Worm (Caenorhabditis elegans) whole organism, L4 larva: Measurements from ENCODE around the gene bbs-5.

Experiments
- D1046.2 ChIP-seq: fragments of 200-800 bp; sonication (Bioruptor generic); IDR thresholded peaks from 2 replicates; pipeline ENCODE4 v1.3.6; 2022; ENCODE audit warnings: missing genetic modification characterization, missing compliant biosample characterization
- F10B5.3 ChIP-seq: sonication (generic microtip); optimal IDR thresholded peaks from 2 replicates; lab custom pipeline; 2016; ENCODE audit warnings: mild to moderate bottlenecking, missing genetic modification characterization, missing compliant biosample characterization
- F26F4.8 ChIP-seq: fragments of 200-800 bp; sonication (Bioruptor generic); conservative IDR thresholded peaks from 2 replicates; pipeline ENCODE4 v1.3.6; 2022; ENCODE audit warnings: missing genetic modification characterization, missing compliant biosample characterization
- F37D6.2 ChIP-seq: sonication (generic microtip); optimal IDR thresholded peaks from 2 replicates; lab custom pipeline; 2016; ENCODE audit warnings: mild to moderate bottlenecking, missing genetic modification characterization, missing compliant biosample characterization
- F49E8.2 ChIP-seq: sonication (generic microtip); optimal IDR thresholded peaks from 2 replicates; lab custom pipeline; 2016; ENCODE audit warnings: missing compliant biosample characterization, mild to moderate bottlenecking, missing genetic modification characterization, borderline replicate concordance
- T26A8.4 ChIP-seq: fragments of 200-800 bp; sonication (Bioruptor generic); IDR thresholded peaks from 2 replicates; pipeline ENCODE4 v1.3.6; 2022; ENCODE audit warnings: missing genetic modification characterization, missing compliant biosample characterization
- Y105C5A.15 ChIP-seq: fragments of 200-800 bp; sonication (Bioruptor generic); IDR thresholded peaks from 2 replicates; pipeline ENCODE4 v1.3.6; 2022; ENCODE audit warnings: missing genetic modification characterization, missing compliant biosample characterization
- Y75B8A.6 ChIP-seq: fragments of 200-800 bp; sonication (Bioruptor generic); IDR thresholded peaks from 2 replicates; pipeline ENCODE4 v1.3.6; 2022; ENCODE audit warnings: missing genetic modification reagents, missing genetic modification characterization, missing compliant biosample characterization
- ZK337.2 ChIP-seq: fragments of 200-800 bp; sonication (Bioruptor generic); IDR thresholded peaks from 2 replicates; pipeline ENCODE4 v1.3.6; 2022; ENCODE audit warnings: missing genetic modification reagents, missing genetic modification characterization, missing compliant biosample characterization
- ZK546.5 ChIP-seq, 2 experiments: sonication (generic microtip); optimal IDR thresholded peaks; 2 replicates each; lab custom pipeline; 2017; ENCODE audit warnings: missing biosample characterization in 2 of 2, missing genetic modification characterization in 2 of 2
- aha-1 ChIP-seq: fragments of 150-350 bp; peaks from one replicate; lab custom pipeline; 2014; ENCODE audit warnings: missing biosample characterization, missing genetic modification characterization
- ama-1 ChIP-seq: fragments of 150-350 bp; optimal IDR thresholded peaks from 2 replicates; lab custom pipeline; 2014; ENCODE audit warnings: inconsistent platforms, mixed read lengths
- arid-1 ChIP-seq: fragments of 200-800 bp; sonication (Bioruptor generic); conservative IDR thresholded peaks from 2 replicates; pipeline ENCODE4 v1.3.6; 2022; ENCODE audit warnings: missing genetic modification reagents, missing genetic modification characterization, missing compliant biosample characterization
- ceh-32 ChIP-seq: sonication (generic microtip); optimal IDR thresholded peaks from 2 replicates; lab custom pipeline; 2016; ENCODE audit warnings: mild to moderate bottlenecking, missing genetic modification characterization, missing compliant biosample characterization; ENCODE audit not compliant: poor library complexity
- ceh-62 ChIP-seq: sonication (generic microtip); optimal IDR thresholded peaks from 2 replicates; lab custom pipeline; 2017; ENCODE audit warnings: missing biosample characterization, missing genetic modification characterization
- ceh-82 ChIP-seq: sonication (generic microtip); optimal IDR thresholded peaks from 2 replicates; lab custom pipeline; 2017; ENCODE audit warnings: missing biosample characterization, missing genetic modification characterization
- ces-1 ChIP-seq: fragments of 150-350 bp; sonication (generic microtip); optimal IDR thresholded peaks from 4 replicates; lab custom pipeline; 2014; ENCODE audit warnings: missing biosample characterization, missing genetic modification reagents, missing genetic modification characterization
- daf-12 ChIP-seq: fragments of 150-350 bp; optimal IDR thresholded peaks from 2 replicates; lab custom pipeline; 2014; ENCODE audit warnings: missing biosample characterization, missing genetic modification reagents, missing genetic modification characterization
- daf-16 ChIP-seq, 3 experiments: sonication (generic microtip); optimal IDR thresholded peaks; 2 replicates each; lab custom pipeline; 2016 to 2017; ENCODE audit warnings: missing genetic modification characterization in 3 of 3, missing genetic modification reagents in 3 of 3, mild to moderate bottlenecking in 2 of 3, missing compliant biosample characterization in 2 of 3, missing biosample characterization in 1 of 3, moderate library complexity in 1 of 3
- daf-8 ChIP-seq: fragments of 200-800 bp; sonication (Bioruptor generic); IDR thresholded peaks from 2 replicates; pipeline ENCODE4 v1.3.6; 2022; ENCODE audit warnings: missing genetic modification characterization, missing compliant biosample characterization
- dmd-6 ChIP-seq: fragments of 200-800 bp; sonication (Bioruptor generic); IDR thresholded peaks from 2 replicates; pipeline ENCODE4 v1.3.6; 2022; ENCODE audit warnings: missing genetic modification reagents, missing genetic modification characterization, missing compliant biosample characterization
- dmd-9 ChIP-seq: fragments of 200-800 bp; sonication (Bioruptor generic); IDR thresholded peaks from 2 replicates; pipeline ENCODE4 v1.3.6; 2022; ENCODE audit warnings: missing genetic modification reagents, missing genetic modification characterization, missing compliant biosample characterization
- fos-1 ChIP-seq: fragments of 150-350 bp; optimal IDR thresholded peaks from 2 replicates; lab custom pipeline; 2014; ENCODE audit warnings: missing biosample characterization, missing genetic modification characterization
- gei-8 ChIP-seq: fragments of 200-800 bp; sonication (Bioruptor generic); optimal IDR thresholded peaks from 2 replicates; lab custom pipeline; 2018; ENCODE audit warnings: mild to moderate bottlenecking, missing genetic modification characterization, missing compliant biosample characterization
- hif-1 ChIP-seq, 2 experiments: sonication (generic microtip); optimal IDR thresholded peaks; 2 replicates each; lab custom pipeline; 2016 to 2017; ENCODE audit warnings: missing compliant biosample characterization in 2 of 2, missing genetic modification characterization in 2 of 2, missing genetic modification reagents in 2 of 2, missing genotype in 2 of 2, mild to moderate bottlenecking in 1 of 2
- hmg-1.1 ChIP-seq: fragments of 200-800 bp; sonication (Bioruptor generic); IDR thresholded peaks from 2 replicates; pipeline ENCODE4 v1.3.6; 2022; ENCODE audit warnings: missing genetic modification reagents, missing genetic modification characterization, missing compliant biosample characterization
- lin-38 ChIP-seq: fragments of 200-800 bp; sonication (Bioruptor generic); IDR thresholded peaks from 2 replicates; pipeline ENCODE4 v1.3.6; 2022; ENCODE audit warnings: missing genetic modification reagents, missing genetic modification characterization, missing compliant biosample characterization
- madf-5 ChIP-seq, 2 experiments: fragments of 200-800 bp; sonication (Bioruptor generic); IDR thresholded peaks; 2 replicates each; pipeline ENCODE4 v1.3.6; 2022; ENCODE audit warnings: missing compliant biosample characterization in 2 of 2, missing genetic modification characterization in 2 of 2
- nhr-10 ChIP-seq: fragments of 150-350 bp; optimal IDR thresholded peaks from 2 replicates; lab custom pipeline; 2014; ENCODE audit warnings: missing biosample characterization, missing genetic modification characterization
- nhr-41 ChIP-seq: fragments of 200-800 bp; sonication (Bioruptor generic); IDR thresholded peaks from 2 replicates; pipeline ENCODE4 v1.3.6; 2022; ENCODE audit warnings: missing genetic modification reagents, missing genetic modification characterization, missing compliant biosample characterization
- nhr-48 ChIP-seq: sonication (generic microtip); optimal IDR thresholded peaks from 2 replicates; lab custom pipeline; 2016; ENCODE audit warnings: mild to moderate bottlenecking, missing genetic modification characterization, missing compliant biosample characterization
- nhr-76 ChIP-seq: fragments of 150-350 bp; optimal IDR thresholded peaks from 2 replicates; lab custom pipeline; 2014; ENCODE audit warnings: missing biosample characterization, missing genetic modification characterization
- nhr-77 ChIP-seq: fragments of 150-350 bp; optimal IDR thresholded peaks from 2 replicates; lab custom pipeline; 2014; ENCODE audit warnings: missing biosample characterization, missing genetic modification characterization
- sdz-12 ChIP-seq: fragments of 200-800 bp; sonication (Bioruptor generic); optimal IDR thresholded peaks from 2 replicates; lab custom pipeline; 2018; ENCODE audit warnings: mild to moderate bottlenecking, missing genetic modification characterization, missing compliant biosample characterization
- set-16 ChIP-seq: fragments of 200-800 bp; sonication (Bioruptor generic); IDR thresholded peaks from 2 replicates; pipeline ENCODE4 v1.3.6; 2022; ENCODE audit warnings: missing genetic modification reagents, missing genetic modification characterization, missing compliant biosample characterization
- skn-1 ChIP-seq: fragments of 150-350 bp; optimal IDR thresholded peaks from 2 replicates; lab custom pipeline; 2014; ENCODE audit warnings: missing biosample characterization, missing genetic modification characterization
- unc-130 ChIP-seq: sonication (generic microtip); optimal IDR thresholded peaks from 2 replicates; lab custom pipeline; 2016; ENCODE audit warnings: missing genetic modification reagents, missing genetic modification characterization, missing compliant biosample characterization
- unc-39 ChIP-seq: sonication (generic microtip); optimal IDR thresholded peaks from 2 replicates; lab custom pipeline; 2017; ENCODE audit warnings: missing biosample characterization, missing genetic modification characterization
- unc-62 ChIP-seq, 3 experiments: fragments of 150-350 bp in 1 of 3; sonication (generic microtip); optimal IDR thresholded peaks in 2 of 3; peaks in 1 of 3; 1 replicate in 1 of 3; 2 replicates in 2 of 3; lab custom pipeline; 2014 to 2017; ENCODE audit warnings: missing biosample characterization in 3 of 3, missing genetic modification characterization in 3 of 3, missing genetic modification reagents in 3 of 3, missing genotype in 1 of 3
- vab-7 ChIP-seq: fragments of 200-800 bp; sonication (Bioruptor generic); IDR thresholded peaks from 2 replicates; pipeline ENCODE4 v1.3.6; 2022; ENCODE audit warnings: missing genetic modification reagents, missing genetic modification characterization, missing compliant biosample characterization
- zfp-3 ChIP-seq: fragments of 200-800 bp; sonication (Bioruptor generic); conservative IDR thresholded peaks from 2 replicates; pipeline ENCODE4 v1.3.6; 2022; ENCODE audit warnings: missing genetic modification reagents, missing genetic modification characterization, missing compliant biosample characterization
- zip-11 ChIP-seq: fragments of 200-800 bp; sonication (Bioruptor generic); IDR thresholded peaks from 2 replicates; pipeline ENCODE4 v1.3.6; 2022; ENCODE audit warnings: missing genetic modification characterization, missing compliant biosample characterization
- ztf-11 ChIP-seq: fragments of 150-350 bp; optimal IDR thresholded peaks from 2 replicates; lab custom pipeline; 2014; ENCODE audit warnings: missing biosample characterization, missing genetic modification characterization
- ztf-7 ChIP-seq: fragments of 150-350 bp; optimal IDR thresholded peaks from 2 replicates; lab custom pipeline; 2014; ENCODE audit warnings: missing biosample characterization, missing genetic modification characterization

The bbs-5 gene

ce11 chrIII:10284214-10284613 lies 22.6 kb upstream of the bbs-5 start (continued):
- TF ChIP-seq F10B5.3 (tag; lab: Kevin White, UChicago) (no peak), sdz-12 (GFP tag; lab: Kevin White, UChicago) (no peak), ZK337.2 (no peak), daf-8 (no peak), nhr-41 (GFP tag; lab: Robert Waterston, UW) (no peak)

ce11 chrIII:10278826-10279225 lies 17.2 kb upstream of the bbs-5 start, which contains the start of gene pad-2:
TSS of gene pad-2 (plus strand) at chrIII:10279126.
- TF ChIP-seq daf-16 (GFP tag; optimal IDR thresholded peaks at IDR 0.05; lab: Kevin White, UChicago) (no peak), daf-16 (tag; optimal IDR thresholded peaks at IDR 0.05; lab: Kevin White, UChicago) (no peak), fos-1 (tag; lab: Kevin White, UChicago) (no peak), nhr-48 (no peak), skn-1 (no peak), zip-11 (GFP tag; lab: Robert Waterston, UW) (no peak), nhr-10 (tag; lab: Kevin White, UChicago) (no peak), daf-12 (tag; lab: Kevin White, UChicago) (no peak), dmd-9 (GFP tag; lab: Robert Waterston, UW) (no peak)

- TF ChIP-seq aha-1 (peak; percentile 84), unc-39 (tag; lab: Kevin White, UChicago) (no peak), dmd-9 (GFP tag; lab: Robert Waterston, UW) (no peak), unc-62 (GFP tag; optimal IDR thresholded peaks at IDR 0.05 in 1 of 2; lab: Kevin White, UChicago) (peak in 1 of 2 experiments; percentile 55), unc-62 (tag; optimal IDR thresholded peaks at IDR 0.05; lab: Kevin White, UChicago) (no peak), F26F4.8 (GFP tag; lab: Robert Waterston, UW) (no peak)
Measured at ce11 chrIII:10271807-10272206, 10.2 kb upstream of the bbs-5 start.

ce11 chrIII:10270778-10271307 lies 9.3 kb upstream of the bbs-5 start, which contains the start of gene cnk-1:
TSS of gene cnk-1 (plus strand) at chrIII:10271257.
- TF ChIP-seq dmd-9 (GFP tag; lab: Robert Waterston, UW), result peak; percentile 100
- TF ChIP-seq unc-130, result peak; percentile 94
- peak; percentile 98 for TF ChIP-seq zfp-3 (GFP tag; lab: Robert Waterston, UW)
- TF ChIP-seq hmg-1.1 (GFP tag; lab: Robert Waterston, UW), result peak; percentile 99
- peak; percentile 96 for TF ChIP-seq vab-7
- TF ChIP-seq ztf-11, result no peak
- TF ChIP-seq daf-16 (GFP tag; optimal IDR thresholded peaks at IDR 0.05; lab: Kevin White, UChicago), result no peak
- TF ChIP-seq daf-16 (tag; optimal IDR thresholded peaks at IDR 0.05; lab: Kevin White, UChicago), result peak; percentile 57
- TF ChIP-seq ceh-82 (tag; lab: Kevin White, UChicago), result no peak
- peak; percentile 98 for TF ChIP-seq lin-38 (GFP tag; lab: Robert Waterston, UW)
- TF ChIP-seq nhr-10 (tag; lab: Kevin White, UChicago), result no peak
- TF ChIP-seq F49E8.2 (tag; lab: Kevin White, UChicago), result peak; percentile 76
- 0 out of 2 replicates have a peak, but pooled peaks have one; percentile 57 for TF ChIP-seq Y105C5A.15
- no peak for TF ChIP-seq nhr-76 (tag; lab: Kevin White, UChicago)
- peak; percentile 6 for TF ChIP-seq nhr-77 (tag; lab: Kevin White, UChicago)
- TF ChIP-seq hif-1 (tag; optimal IDR thresholded peaks at IDR 0.05; lab: Kevin White, UChicago), result peak in 1 of 2 experiments; percentile 90
- no peak for TF ChIP-seq gei-8 (GFP tag; lab: Kevin White, UChicago)
- TF ChIP-seq dmd-6 (GFP tag; lab: Robert Waterston, UW), result peak; percentile 98
- 0 out of 2 replicates have a peak, but pooled peaks have one; percentile 53 for TF ChIP-seq Y75B8A.6 (GFP tag; lab: Robert Waterston, UW)
- TF ChIP-seq ces-1 (GFP tag; lab: Kevin White, UChicago), result no peak
- TF ChIP-seq ceh-62, result no peak
- peak; percentile 92 for TF ChIP-seq set-16 (GFP tag; lab: Robert Waterston, UW)
- TF ChIP-seq ama-1 (lab: Kevin White, UChicago), result no peak
- TF ChIP-seq ceh-32, result no peak
- peak; percentile 99 for TF ChIP-seq ZK337.2
- TF ChIP-seq arid-1, result peak; percentile 96
- no peak for TF ChIP-seq unc-39 (tag; lab: Kevin White, UChicago)
- peak; percentile 97 for TF ChIP-seq D1046.2 (GFP tag; lab: Robert Waterston, UW)
- no peak for TF ChIP-seq ztf-7 (tag; lab: Kevin White, UChicago)
- peak; percentile 94 to 95 for TF ChIP-seq madf-5 (GFP tag; IDR thresholded peaks at IDR 0.05; lab: Robert Waterston, UW)
- no peak for TF ChIP-seq skn-1
- peak; percentile 74 for TF ChIP-seq F37D6.2 (tag; lab: Kevin White, UChicago)
- 0 out of 2 replicates have a peak, but pooled peaks have one; percentile 11 for TF ChIP-seq daf-8
- no peak for TF ChIP-seq ZK546.5 (tag; optimal IDR thresholded peaks at IDR 0.05; lab: Kevin White, UChicago)
- peak; percentile 97 for TF ChIP-seq T26A8.4 (GFP tag; lab: Robert Waterston, UW)
